Worm (Caenorhabditis elegans) whole organism, late embryonic: ENCODE results near the gene W06H8.6.
A peak's percentile ranks its signal among the peaks of the same experiment; 100 is the strongest.

Source experiments
- Y22D7AL.16 ChIP-seq: sonication (generic microtip); optimal IDR thresholded peaks from 2 replicates; lab custom pipeline; 2016; ENCODE audit warnings: missing genetic modification characterization, missing compliant biosample characterization
- ahr-1 ChIP-seq: sonication (generic microtip); optimal IDR thresholded peaks from 2 replicates; lab custom pipeline; 2016; ENCODE audit warnings: missing genetic modification characterization, missing compliant biosample characterization
- ama-1 ChIP-seq: fragments of 150-350 bp; optimal IDR thresholded peaks from 2 replicates; lab custom pipeline; 2014
- ceh-19 ChIP-seq: fragments of 200-800 bp; sonication (Bioruptor generic); optimal IDR thresholded peaks from 2 replicates; lab custom pipeline; 2018; ENCODE audit warnings: mild to moderate bottlenecking, missing genetic modification characterization, missing compliant biosample characterization
- ceh-2 ChIP-seq: sonication (generic microtip); optimal IDR thresholded peaks from 2 replicates; lab custom pipeline; 2016; ENCODE audit warnings: missing genotype, missing genetic modification characterization, missing compliant biosample characterization
- ceh-22 ChIP-seq: sonication (generic microtip); optimal IDR thresholded peaks from 2 replicates; lab custom pipeline; 2017; ENCODE audit warnings: missing biosample characterization, missing genetic modification characterization
- ceh-24 ChIP-seq: sonication (generic microtip); optimal IDR thresholded peaks from 2 replicates; lab custom pipeline; 2016; ENCODE audit warnings: mild to moderate bottlenecking, missing genetic modification characterization, missing compliant biosample characterization
- ceh-30 ChIP-seq: fragments of 150-350 bp; optimal IDR thresholded peaks from 2 replicates; lab custom pipeline; 2014; ENCODE audit warnings: missing biosample characterization, missing genetic modification characterization
- ceh-45 ChIP-seq: fragments of 200-800 bp; sonication (Bioruptor generic); IDR thresholded peaks from 2 replicates; pipeline ENCODE4 v1.3.6; 2022; ENCODE audit warnings: missing genetic modification reagents, missing genetic modification characterization, missing compliant biosample characterization
- ceh-48 ChIP-seq: sonication (generic microtip); optimal IDR thresholded peaks from 2 replicates; lab custom pipeline; 2016; ENCODE audit warnings: missing genetic modification characterization, inconsistent platforms, missing compliant biosample characterization
- che-1 ChIP-seq: sonication (generic microtip); optimal IDR thresholded peaks from 2 replicates; lab custom pipeline; 2016; ENCODE audit warnings: mild to moderate bottlenecking, missing genetic modification characterization, missing compliant biosample characterization
- dmd-4 ChIP-seq: sonication (generic microtip); optimal IDR thresholded peaks from 2 replicates; lab custom pipeline; 2016; ENCODE audit warnings: borderline replicate concordance, missing genetic modification characterization, missing compliant biosample characterization
- elt-2 ChIP-seq: sonication (generic microtip); optimal IDR thresholded peaks from 2 replicates; lab custom pipeline; 2016; ENCODE audit warnings: missing genetic modification reagents, missing genetic modification characterization, missing compliant biosample characterization
- elt-4 ChIP-seq: sonication (generic microtip); optimal IDR thresholded peaks from 2 replicates; lab custom pipeline; 2016; ENCODE audit warnings: missing genetic modification characterization, missing compliant biosample characterization
- ets-4 ChIP-seq: sonication (generic microtip); optimal IDR thresholded peaks from 2 replicates; lab custom pipeline; 2016; ENCODE audit warnings: missing genetic modification characterization, missing compliant biosample characterization
- eyg-1 ChIP-seq: sonication (generic microtip); optimal IDR thresholded peaks from 2 replicates; lab custom pipeline; 2016; ENCODE audit warnings: missing genotype, missing genetic modification characterization, missing compliant biosample characterization
- fax-1 ChIP-seq: sonication (generic microtip); optimal IDR thresholded peaks from 2 replicates; lab custom pipeline; 2016; ENCODE audit warnings: missing genotype, missing genetic modification characterization, missing compliant biosample characterization
- fkh-10 ChIP-seq: fragments of 150-350 bp; optimal IDR thresholded peaks from 2 replicates; lab custom pipeline; 2014; ENCODE audit warnings: missing biosample characterization, missing genetic modification reagents, missing genetic modification characterization
- gmeb-2 ChIP-seq: sonication (generic microtip); optimal IDR thresholded peaks from 2 replicates; lab custom pipeline; 2016; ENCODE audit warnings: missing genetic modification characterization, inconsistent platforms, missing compliant biosample characterization
- lim-6 ChIP-seq: sonication (generic microtip); optimal IDR thresholded peaks from 2 replicates; lab custom pipeline; 2016; ENCODE audit warnings: missing genetic modification characterization, missing compliant biosample characterization
- lin-11 ChIP-seq: fragments of 200-800 bp; sonication (Bioruptor generic); optimal IDR thresholded peaks from 2 replicates; lab custom pipeline; 2018; ENCODE audit warnings: mild to moderate bottlenecking, missing genetic modification characterization, missing compliant biosample characterization
- nfya-1 ChIP-seq: sonication (generic microtip); optimal IDR thresholded peaks from 2 replicates; lab custom pipeline; 2017; ENCODE audit warnings: missing genetic modification characterization, mild to moderate bottlenecking, missing compliant biosample characterization, antibody characterized with exemption, moderate library complexity
- nhr-11 ChIP-seq: fragments of 150-350 bp; optimal IDR thresholded peaks from 2 replicates; lab custom pipeline; 2014; ENCODE audit warnings: missing biosample characterization, missing genetic modification characterization
- npax-4 ChIP-seq: sonication (generic microtip); optimal IDR thresholded peaks from 2 replicates; lab custom pipeline; 2016; ENCODE audit warnings: missing genetic modification characterization, missing compliant biosample characterization
- pag-3 ChIP-seq: sonication (generic microtip); optimal IDR thresholded peaks from 2 replicates; lab custom pipeline; 2016; ENCODE audit warnings: missing compliant biosample characterization, missing genetic modification characterization, borderline replicate concordance
- pax-1 ChIP-seq: fragments of 150-350 bp; optimal IDR thresholded peaks from 2 replicates; lab custom pipeline; 2014; ENCODE audit warnings: missing biosample characterization, missing genetic modification characterization
- pha-4 ChIP-seq: fragments of 150-350 bp; optimal IDR thresholded peaks from 2 replicates; lab custom pipeline; 2018; ENCODE audit warnings: missing biosample characterization, missing genetic modification reagents, missing genetic modification characterization
- pqm-1 ChIP-seq: sonication (generic microtip); optimal IDR thresholded peaks from 2 replicates; lab custom pipeline; 2016; ENCODE audit warnings: missing genetic modification characterization, missing compliant biosample characterization
- pros-1 ChIP-seq: fragments of 150-350 bp; optimal IDR thresholded peaks from 2 replicates; lab custom pipeline; 2014; ENCODE audit warnings: missing biosample characterization, missing genetic modification reagents, missing genetic modification characterization
- ref-2 ChIP-seq: sonication (generic microtip); optimal IDR thresholded peaks from 2 replicates; lab custom pipeline; 2016; ENCODE audit warnings: missing genetic modification characterization, missing compliant biosample characterization
- rnt-1 ChIP-seq: sonication (generic microtip); optimal IDR thresholded peaks from 2 replicates; lab custom pipeline; 2016; ENCODE audit warnings: missing genetic modification characterization, missing compliant biosample characterization
- tbx-2 ChIP-seq: sonication (generic microtip); optimal IDR thresholded peaks from 2 replicates; lab custom pipeline; 2016; ENCODE audit warnings: missing genetic modification characterization, missing compliant biosample characterization
- tbx-7 ChIP-seq: sonication (generic microtip); optimal IDR thresholded peaks from 2 replicates; lab custom pipeline; 2016; ENCODE audit warnings: missing genotype, missing genetic modification characterization, missing compliant biosample characterization
- ttx-3 ChIP-seq: sonication (generic microtip); optimal IDR thresholded peaks from 2 replicates; lab custom pipeline; 2016; ENCODE audit warnings: missing genetic modification reagents, missing genetic modification characterization, missing compliant biosample characterization
- unc-3 ChIP-seq, 2 experiments: fragments of 200-800 bp in 1 of 2; sonication (Bioruptor generic) in 1 of 2; sonication (generic microtip) in 1 of 2; conservative IDR thresholded peaks in 1 of 2; optimal IDR thresholded peaks in 1 of 2; 2 replicates each; pipeline versions ENCODE4 v1.3.6 to Lab custom; 2016 to 2022; ENCODE audit warnings: missing compliant biosample characterization in 2 of 2, missing genetic modification characterization in 2 of 2, missing genetic modification reagents in 1 of 2
- unc-55 ChIP-seq: sonication (generic microtip); optimal IDR thresholded peaks from 2 replicates; lab custom pipeline; 2017; ENCODE audit warnings: missing biosample characterization, missing genetic modification reagents, missing genetic modification characterization
- zip-5 ChIP-seq: sonication (generic microtip); optimal IDR thresholded peaks from 2 replicates; lab custom pipeline; 2016; ENCODE audit warnings: missing genetic modification characterization, missing compliant biosample characterization

The W06H8.6 gene

DNA sequence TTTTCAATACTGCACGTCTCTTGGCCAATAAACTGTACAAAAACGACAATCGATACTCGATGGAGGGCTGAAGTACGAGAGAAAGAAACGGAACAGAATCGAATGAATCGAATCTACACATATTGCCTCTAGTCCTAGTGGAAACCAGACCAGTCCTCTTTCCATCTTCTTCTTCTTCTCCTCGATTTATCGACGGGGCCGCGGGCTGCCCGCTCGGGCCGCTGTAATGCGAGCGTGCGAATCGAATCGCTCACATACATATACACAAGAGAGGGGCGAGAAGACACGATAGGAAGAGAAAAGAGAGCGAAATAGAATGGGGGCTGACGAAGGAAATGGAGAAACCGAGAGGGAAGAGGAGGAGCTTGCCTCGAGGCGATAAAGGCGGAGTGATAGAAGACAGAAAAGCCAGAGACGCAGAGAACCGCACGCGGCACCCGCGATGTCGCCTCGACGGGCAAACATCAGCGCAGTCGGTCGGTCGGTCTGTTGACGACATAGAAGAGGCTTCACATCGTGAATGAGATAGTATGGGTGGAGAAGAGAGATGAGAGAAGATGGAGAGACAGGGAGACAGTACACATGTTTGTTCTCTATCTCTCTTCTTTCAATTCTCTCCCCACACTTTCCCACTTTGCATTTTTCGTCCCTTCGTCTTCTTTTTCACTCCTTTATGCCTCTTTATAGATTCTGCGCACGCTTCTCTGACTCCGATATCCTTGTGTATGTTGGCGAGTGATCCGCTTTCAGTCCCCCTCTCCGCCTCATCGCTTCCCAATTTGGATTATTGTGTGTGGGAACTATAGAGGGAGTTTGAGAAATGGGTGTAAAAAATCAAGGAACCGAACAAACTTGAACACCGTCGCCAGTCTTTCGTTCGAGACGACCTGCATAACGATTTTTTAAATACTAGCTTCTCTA is 776 bp upstream of the W06H8.6 start (continued):
- TF ChIP-seq ceh-24 (tag; lab: Kevin White, UChicago) (no peak), che-1 (no peak), rnt-1 (tag; lab: Kevin White, UChicago) (peak; percentile 76), ttx-3 (no peak), fax-1 (tag; lab: Kevin White, UChicago) (peak; percentile 39), zip-5 (tag; lab: Kevin White, UChicago) (peak; percentile 8), lin-11 (no peak), ceh-48 (tag; lab: Kevin White, UChicago) (peak; percentile 72), pqm-1 (tag; lab: Kevin White, UChicago) (peak; percentile 48), lim-6 (tag; lab: Kevin White, UChicago) (no peak), nfya-1 (tag; lab: Kevin White, UChicago) (peak; percentile 92), Y22D7AL.16 (tag; lab: Kevin White, UChicago) (no peak), nhr-11 (tag; lab: Kevin White, UChicago) (no peak), ceh-30 (tag; lab: Kevin White, UChicago) (no peak), elt-2 (tag; lab: Kevin White, UChicago) (peak; percentile 60), dmd-4 (no peak), ceh-45 (GFP tag; lab: Robert Waterston, UW) (no peak), tbx-7 (peak; percentile 7), gmeb-2 (no peak), ahr-1 (tag; lab: Kevin White, UChicago) (no peak), pax-1 (tag; lab: Kevin White, UChicago) (peak; percentile 47), unc-55 (GFP tag; lab: Kevin White, UChicago) (peak; percentile 83), ama-1 (lab: Kevin White, UChicago) (peak; percentile 91), fkh-10 (GFP tag; lab: Kevin White, UChicago) (peak; percentile 70), pros-1 (tag; lab: Kevin White, UChicago) (peak; percentile 99), pha-4 (no peak), ceh-22 (no peak), elt-4 (tag; lab: Kevin White, UChicago) (no peak)

DNA sequence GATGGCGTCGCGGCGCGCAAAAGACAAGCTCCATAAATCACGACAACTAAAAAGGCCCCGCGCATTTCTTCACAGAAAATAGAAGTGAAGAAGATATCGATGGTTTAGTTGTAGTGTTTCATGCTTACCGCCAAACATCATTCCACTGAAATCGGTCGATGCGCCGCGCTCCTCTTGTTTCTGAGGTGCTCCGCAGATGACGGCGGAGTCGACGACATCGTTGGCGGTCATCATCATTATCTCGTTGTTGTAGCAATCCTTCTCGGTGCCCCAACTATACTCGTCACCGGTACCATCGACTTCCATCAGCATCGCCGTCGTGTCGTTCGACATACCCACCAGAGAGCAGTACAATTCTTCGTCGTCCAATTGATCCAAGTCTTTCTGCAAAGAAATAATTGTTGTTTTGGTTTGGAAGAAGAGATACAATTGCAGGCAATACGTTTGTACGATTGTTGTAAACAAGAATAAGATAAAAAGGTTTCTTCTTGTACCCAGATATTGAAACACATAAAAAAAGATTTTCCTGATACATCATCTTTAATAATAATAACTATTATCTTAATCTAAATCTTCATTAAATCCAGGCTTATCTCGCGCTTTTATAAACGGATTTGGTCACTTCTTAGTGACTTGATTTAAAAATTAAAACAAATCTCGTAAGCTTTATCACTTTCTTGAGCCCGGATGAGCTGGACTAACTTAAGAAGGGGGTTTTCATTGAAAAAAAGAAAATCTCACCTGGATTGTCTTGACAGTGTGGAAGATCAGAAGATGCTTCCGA is 873 bp downstream of the W06H8.6 start:
- TF ChIP-seq tbx-2 (tag; lab: Kevin White, UChicago) (no peak), unc-3 (GFP tag; conservative IDR thresholded peaks at IDR 0.05; lab: Robert Waterston, UW) (no peak), unc-3 (tag; optimal IDR thresholded peaks at IDR 0.05; lab: Kevin White, UChicago) (no peak), unc-55 (GFP tag; lab: Kevin White, UChicago) (no peak), ceh-24 (tag; lab: Kevin White, UChicago) (no peak), elt-2 (tag; lab: Kevin White, UChicago) (no peak), lin-11 (no peak)

DNA sequence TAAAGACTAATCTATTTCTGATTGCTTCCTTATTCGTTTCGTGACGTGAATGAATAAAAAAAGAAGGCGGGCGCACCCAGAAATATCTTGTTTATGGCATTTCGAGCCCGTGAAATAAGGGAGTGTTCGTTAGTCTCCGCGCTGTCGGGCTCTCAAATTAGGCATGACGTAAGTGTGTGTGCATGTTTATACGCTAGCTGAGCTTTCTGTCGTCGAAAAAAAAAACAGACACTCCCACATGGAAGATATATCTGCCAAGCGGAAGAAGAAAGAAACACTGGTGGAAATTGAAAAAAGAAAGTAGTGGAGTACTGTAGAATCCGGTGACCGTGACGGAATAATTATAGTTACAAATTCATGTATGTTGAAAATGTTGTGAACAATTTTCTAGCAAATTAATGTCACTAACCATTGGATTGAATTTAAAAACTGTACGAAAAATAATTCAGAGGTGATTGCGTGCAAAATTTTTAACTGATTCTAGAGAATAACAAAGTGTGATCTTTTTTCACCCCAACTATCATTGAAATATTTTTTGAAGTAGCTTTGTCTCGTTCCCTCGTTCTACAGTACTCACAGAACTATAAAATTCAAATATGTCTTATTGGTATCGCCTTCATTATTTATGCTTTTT is 1.7 kb downstream of the W06H8.6 start:
- TF ChIP-seq npax-4 (tag; lab: Kevin White, UChicago) (no peak), ref-2 (tag; lab: Kevin White, UChicago) (no peak), pag-3 (no peak), elt-4 (tag; lab: Kevin White, UChicago) (no peak), ets-4 (tag; lab: Kevin White, UChicago) (no peak), pros-1 (tag; lab: Kevin White, UChicago) (no peak), ceh-2 (tag; lab: Kevin White, UChicago) (no peak), pha-4 (no peak), pax-1 (tag; lab: Kevin White, UChicago) (no peak), eyg-1 (tag; lab: Kevin White, UChicago) (no peak), tbx-2 (tag; lab: Kevin White, UChicago) (no peak), fax-1 (tag; lab: Kevin White, UChicago) (no peak), ceh-19 (no peak), ceh-45 (GFP tag; lab: Robert Waterston, UW) (no peak)
